Worm (Caenorhabditis elegans) whole organism, L3 larva: ENCODE measurements around the gene F18C5.9.

Experiments used
- ceh-28 ChIP-seq: fragments of 150-350 bp; optimal IDR thresholded peaks from 2 replicates; lab custom pipeline; 2014; ENCODE audit warnings: missing biosample characterization, missing genetic modification reagents, missing genetic modification characterization
- lin-39 ChIP-seq: fragments of 150-350 bp; optimal IDR thresholded peaks from 2 replicates; lab custom pipeline; 2018; ENCODE audit warnings: missing biosample characterization, missing genetic modification reagents, missing genetic modification characterization
- zag-1 ChIP-seq: fragments of 150-350 bp; optimal IDR thresholded peaks from 2 replicates; lab custom pipeline; 2014; ENCODE audit warnings: missing biosample characterization, missing genetic modification characterization

- TF ChIP-seq lin-39 (tag; lab: Kevin White, UChicago) (no peak), zag-1 (tag; lab: Kevin White, UChicago) (no peak), ceh-28 (tag; lab: Kevin White, UChicago) (no peak)
These were observed 43.0 kb upstream of the F18C5.9 start for ce11 chrII:6523940-6524339.
